Worm (Caenorhabditis elegans) whole organism, L4 larva: Measurements from ENCODE around the gene sec-61.A.

ENCODE experiments used
- T26A8.4 ChIP-seq: fragments of 200-800 bp; sonication (Bioruptor generic); IDR thresholded peaks from 2 replicates; pipeline ENCODE4 v1.3.6; 2022; ENCODE audit warnings: missing genetic modification characterization, missing compliant biosample characterization
- Y48G9A.11 ChIP-seq: fragments of 200-800 bp; sonication (Bioruptor generic); IDR thresholded peaks from 2 replicates; pipeline ENCODE4 v1.3.6; 2022; ENCODE audit warnings: missing genetic modification reagents, missing genetic modification characterization, missing compliant biosample characterization
- Y5F2A.4 ChIP-seq: fragments of 200-800 bp; sonication (Bioruptor generic); optimal IDR thresholded peaks from 2 replicates; lab custom pipeline; 2018; ENCODE audit warnings: mild to moderate bottlenecking, missing genetic modification characterization, missing compliant biosample characterization
- Y75B8A.6 ChIP-seq: fragments of 200-800 bp; sonication (Bioruptor generic); IDR thresholded peaks from 2 replicates; pipeline ENCODE4 v1.3.6; 2022; ENCODE audit warnings: missing genetic modification reagents, missing genetic modification characterization, missing compliant biosample characterization
- ZK546.5 ChIP-seq, 2 experiments: sonication (generic microtip); optimal IDR thresholded peaks; 2 replicates each; lab custom pipeline; 2017; ENCODE audit warnings: missing biosample characterization in 2 of 2, missing genetic modification characterization in 2 of 2
- aha-1 ChIP-seq: fragments of 150-350 bp; peaks from one replicate; lab custom pipeline; 2014; ENCODE audit warnings: missing biosample characterization, missing genetic modification characterization
- ama-1 ChIP-seq: fragments of 150-350 bp; optimal IDR thresholded peaks from 2 replicates; lab custom pipeline; 2014; ENCODE audit warnings: inconsistent platforms, mixed read lengths
- arid-1 ChIP-seq: fragments of 200-800 bp; sonication (Bioruptor generic); conservative IDR thresholded peaks from 2 replicates; pipeline ENCODE4 v1.3.6; 2022; ENCODE audit warnings: missing genetic modification reagents, missing genetic modification characterization, missing compliant biosample characterization
- ceh-32 ChIP-seq: sonication (generic microtip); optimal IDR thresholded peaks from 2 replicates; lab custom pipeline; 2016; ENCODE audit warnings: mild to moderate bottlenecking, missing genetic modification characterization, missing compliant biosample characterization; ENCODE audit not compliant: poor library complexity
- ceh-62 ChIP-seq: sonication (generic microtip); optimal IDR thresholded peaks from 2 replicates; lab custom pipeline; 2017; ENCODE audit warnings: missing biosample characterization, missing genetic modification characterization
- duxl-1 ChIP-seq: sonication (generic microtip); optimal IDR thresholded peaks from 2 replicates; lab custom pipeline; 2016; ENCODE audit warnings: mild to moderate bottlenecking, missing genetic modification characterization, moderate library complexity, missing compliant biosample characterization; ENCODE audit not compliant: poor library complexity
- fos-1 ChIP-seq: fragments of 150-350 bp; optimal IDR thresholded peaks from 2 replicates; lab custom pipeline; 2014; ENCODE audit warnings: missing biosample characterization, missing genetic modification characterization
- hif-1 ChIP-seq, 2 experiments: sonication (generic microtip); optimal IDR thresholded peaks; 2 replicates each; lab custom pipeline; 2016 to 2017; ENCODE audit warnings: missing compliant biosample characterization in 2 of 2, missing genetic modification characterization in 2 of 2, missing genetic modification reagents in 2 of 2, missing genotype in 2 of 2, mild to moderate bottlenecking in 1 of 2
- hlh-11 ChIP-seq: fragments of 200-800 bp; sonication (Bioruptor generic); optimal IDR thresholded peaks from 2 replicates; lab custom pipeline; 2018; ENCODE audit warnings: mild to moderate bottlenecking, missing genetic modification characterization, missing compliant biosample characterization
- hlh-30 ChIP-seq: sonication (generic microtip); optimal IDR thresholded peaks from 2 replicates; lab custom pipeline; 2017; ENCODE audit warnings: antibody characterized with exemption, mild to moderate bottlenecking, missing genetic modification characterization, missing compliant biosample characterization; ENCODE audit not compliant: insufficient read depth
- hmg-1.1 ChIP-seq: fragments of 200-800 bp; sonication (Bioruptor generic); IDR thresholded peaks from 2 replicates; pipeline ENCODE4 v1.3.6; 2022; ENCODE audit warnings: missing genetic modification reagents, missing genetic modification characterization, missing compliant biosample characterization
- lim-7 ChIP-seq: fragments of 200-800 bp; sonication (Bioruptor generic); IDR thresholded peaks from 2 replicates; pipeline ENCODE4 v1.3.6; 2022; ENCODE audit warnings: missing genetic modification characterization, missing compliant biosample characterization
- lir-3 ChIP-seq: sonication (generic microtip); optimal IDR thresholded peaks from 2 replicates; lab custom pipeline; 2016; ENCODE audit warnings: mild to moderate bottlenecking, missing genetic modification characterization, missing compliant biosample characterization
- lsy-2 ChIP-seq, 2 experiments: fragments of 150-350 bp in 1 of 2; sonication (generic microtip) in 1 of 2; optimal IDR thresholded peaks; 2 replicates each; lab custom pipeline; 2014 to 2017; ENCODE audit warnings: missing biosample characterization in 2 of 2, missing genetic modification characterization in 2 of 2
- mdl-1 ChIP-seq, 2 experiments: fragments of 150-350 bp in 1 of 2; sonication (generic microtip) in 1 of 2; optimal IDR thresholded peaks; 2 replicates each; lab custom pipeline; 2014 to 2017; ENCODE audit warnings: missing biosample characterization in 2 of 2, missing genetic modification characterization in 2 of 2
- mep-1 ChIP-seq: fragments of 150-350 bp; sonication (generic microtip); optimal IDR thresholded peaks from 3 replicates; lab custom pipeline; 2014; ENCODE audit warnings: missing biosample characterization, missing genetic modification characterization
- mxl-2 ChIP-seq: fragments of 200-800 bp; sonication (Bioruptor generic); conservative IDR thresholded peaks from 2 replicates; pipeline ENCODE4 v1.3.6; 2022; ENCODE audit warnings: missing genetic modification reagents, missing genetic modification characterization, missing compliant biosample characterization
- mxl-3 ChIP-seq: fragments of 200-800 bp; sonication (Bioruptor generic); optimal IDR thresholded peaks from 2 replicates; lab custom pipeline; 2018; ENCODE audit warnings: mild to moderate bottlenecking, missing genetic modification characterization, missing compliant biosample characterization
- nhr-102 ChIP-seq: sonication (generic microtip); optimal IDR thresholded peaks from 2 replicates; lab custom pipeline; 2016; ENCODE audit warnings: mild to moderate bottlenecking, missing genetic modification characterization, moderate library complexity, missing compliant biosample characterization
- nhr-111 ChIP-seq: fragments of 200-800 bp; sonication (Bioruptor generic); optimal IDR thresholded peaks from 2 replicates; lab custom pipeline; 2018; ENCODE audit warnings: mild to moderate bottlenecking, missing genetic modification characterization, missing compliant biosample characterization
- nhr-237 ChIP-seq: sonication (generic microtip); optimal IDR thresholded peaks from 2 replicates; lab custom pipeline; 2017; ENCODE audit warnings: missing biosample characterization, missing genetic modification characterization
- nhr-25 ChIP-seq: sonication (generic microtip); optimal IDR thresholded peaks from 2 replicates; lab custom pipeline; 2017; ENCODE audit warnings: missing genetic modification characterization, mild to moderate bottlenecking, missing compliant biosample characterization, antibody characterized with exemption, moderate library complexity, borderline replicate concordance; ENCODE audit not compliant: insufficient read depth
- nhr-28 ChIP-seq: fragments of 150-350 bp; optimal IDR thresholded peaks from 2 replicates; lab custom pipeline; 2014; ENCODE audit warnings: missing biosample characterization, missing genetic modification characterization
- nhr-42 ChIP-seq: fragments of 200-800 bp; sonication (Bioruptor generic); IDR thresholded peaks from 2 replicates; pipeline ENCODE4 v1.3.6; 2022; ENCODE audit warnings: missing genetic modification characterization, missing compliant biosample characterization
- nhr-48 ChIP-seq: sonication (generic microtip); optimal IDR thresholded peaks from 2 replicates; lab custom pipeline; 2016; ENCODE audit warnings: mild to moderate bottlenecking, missing genetic modification characterization, missing compliant biosample characterization
- nhr-6 ChIP-seq: fragments of 150-350 bp; optimal IDR thresholded peaks from 2 replicates; lab custom pipeline; 2014; ENCODE audit warnings: missing biosample characterization, missing genetic modification characterization
- nhr-76 ChIP-seq: fragments of 150-350 bp; optimal IDR thresholded peaks from 2 replicates; lab custom pipeline; 2014; ENCODE audit warnings: missing biosample characterization, missing genetic modification characterization
- nhr-77 ChIP-seq: fragments of 150-350 bp; optimal IDR thresholded peaks from 2 replicates; lab custom pipeline; 2014; ENCODE audit warnings: missing biosample characterization, missing genetic modification characterization
- pha-4 ChIP-seq, 2 experiments: fragments of 150-350 bp in 1 of 2; fragments of 200-800 bp in 1 of 2; sonication (Bioruptor generic) in 1 of 2; IDR thresholded peaks in 1 of 2; optimal IDR thresholded peaks in 1 of 2; 2 replicates each; pipeline versions ENCODE4 v1.3.6 to Lab custom; 2014 to 2022; ENCODE audit warnings: missing genetic modification characterization in 2 of 2, missing genetic modification reagents in 2 of 2, missing biosample characterization in 1 of 2, missing compliant biosample characterization in 1 of 2
- set-16 ChIP-seq: fragments of 200-800 bp; sonication (Bioruptor generic); IDR thresholded peaks from 2 replicates; pipeline ENCODE4 v1.3.6; 2022; ENCODE audit warnings: missing genetic modification reagents, missing genetic modification characterization, missing compliant biosample characterization
- skn-1 ChIP-seq: fragments of 150-350 bp; optimal IDR thresholded peaks from 2 replicates; lab custom pipeline; 2014; ENCODE audit warnings: missing biosample characterization, missing genetic modification characterization
- snpc-1.2 ChIP-seq: fragments of 200-800 bp; sonication (Bioruptor generic); IDR thresholded peaks from 2 replicates; pipeline ENCODE4 v1.3.6; 2022; ENCODE audit warnings: missing genetic modification reagents, missing genetic modification characterization, missing compliant biosample characterization
- spr-1 ChIP-seq: sonication (generic microtip); optimal IDR thresholded peaks from 2 replicates; lab custom pipeline; 2016; ENCODE audit warnings: mild to moderate bottlenecking, missing genetic modification characterization, missing compliant biosample characterization
- tra-1 ChIP-seq: fragments of 200-800 bp; sonication (Bioruptor generic); IDR thresholded peaks from 2 replicates; pipeline ENCODE4 v1.3.6; 2022; ENCODE audit warnings: missing genetic modification reagents, missing genetic modification characterization, missing compliant biosample characterization
- unc-62 ChIP-seq, 3 experiments: fragments of 150-350 bp in 1 of 3; sonication (generic microtip); optimal IDR thresholded peaks in 2 of 3; peaks in 1 of 3; 1 replicate in 1 of 3; 2 replicates in 2 of 3; lab custom pipeline; 2014 to 2017; ENCODE audit warnings: missing biosample characterization in 3 of 3, missing genetic modification characterization in 3 of 3, missing genetic modification reagents in 3 of 3, missing genotype in 1 of 3
- vab-7 ChIP-seq: fragments of 200-800 bp; sonication (Bioruptor generic); IDR thresholded peaks from 2 replicates; pipeline ENCODE4 v1.3.6; 2022; ENCODE audit warnings: missing genetic modification reagents, missing genetic modification characterization, missing compliant biosample characterization
- zag-1 ChIP-seq: fragments of 150-350 bp; optimal IDR thresholded peaks from 2 replicates; lab custom pipeline; 2014; ENCODE audit warnings: missing biosample characterization, missing genetic modification characterization
- zfp-2 ChIP-seq: sonication (generic microtip); optimal IDR thresholded peaks from 2 replicates; lab custom pipeline; 2016; ENCODE audit warnings: mild to moderate bottlenecking, missing genetic modification characterization, missing compliant biosample characterization
- zip-11 ChIP-seq: fragments of 200-800 bp; sonication (Bioruptor generic); IDR thresholded peaks from 2 replicates; pipeline ENCODE4 v1.3.6; 2022; ENCODE audit warnings: missing genetic modification characterization, missing compliant biosample characterization
- ztf-11 ChIP-seq: fragments of 150-350 bp; optimal IDR thresholded peaks from 2 replicates; lab custom pipeline; 2014; ENCODE audit warnings: missing biosample characterization, missing genetic modification characterization
- ztf-7 ChIP-seq: fragments of 150-350 bp; optimal IDR thresholded peaks from 2 replicates; lab custom pipeline; 2014; ENCODE audit warnings: missing biosample characterization, missing genetic modification characterization

Gene sec-61.A

DNA sequence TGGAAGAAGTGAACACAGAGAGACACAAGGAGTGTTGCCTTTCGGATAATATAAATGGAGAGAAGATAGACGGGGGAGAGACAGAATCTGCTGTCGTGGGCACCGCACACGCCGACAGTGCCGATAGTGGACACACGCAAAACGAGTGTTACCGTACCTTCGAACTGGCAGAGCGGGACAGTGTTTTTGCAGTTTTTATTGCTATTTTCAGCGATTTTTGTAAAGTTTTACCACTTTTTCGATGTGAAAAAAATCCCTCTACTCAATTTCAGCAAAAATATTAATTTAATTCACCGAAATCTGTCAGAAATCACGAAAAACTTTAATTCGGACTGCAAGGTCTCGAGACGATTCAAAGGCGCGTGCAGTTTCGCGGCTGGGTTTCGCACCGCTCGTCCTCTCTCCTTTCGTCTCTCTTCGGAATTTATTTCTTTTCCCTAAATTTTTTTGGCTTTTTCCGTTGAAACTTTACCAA lies at the start of gene sec-61.A (continued):
- TF ChIP-seq zag-1 (tag; lab: Kevin White, UChicago), result no peak
- peak; percentile 48; the same call in 1 of the 2 replicates for TF ChIP-seq arid-1 (GFP tag; lab: Robert Waterston, UW)
- TF ChIP-seq ztf-11 (tag; lab: Kevin White, UChicago), result no peak

DNA sequence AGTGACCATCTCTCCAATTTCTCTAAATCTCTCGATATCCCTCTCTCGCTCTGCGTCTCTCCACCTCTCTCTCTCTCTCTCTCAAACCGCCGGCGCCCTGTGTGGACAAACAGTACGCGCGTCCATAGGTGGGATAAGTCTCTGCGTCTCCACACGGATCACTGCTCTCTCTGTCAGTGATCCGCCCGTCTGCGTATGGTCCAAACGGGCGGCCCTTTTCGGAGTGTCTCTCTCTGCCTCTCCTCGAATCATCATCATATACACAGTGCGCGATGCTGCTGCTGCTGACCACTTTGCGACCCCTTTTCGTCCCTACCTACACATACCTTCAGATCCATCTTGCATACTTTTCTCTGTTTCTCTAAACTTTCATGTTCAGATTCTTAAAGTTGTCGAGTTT lies 47.3 kb upstream of the sec-61.A start:
- peak; percentile 34; the same call in 1 of the 2 replicates for TF ChIP-seq pha-4 (GFP tag; IDR thresholded peaks at IDR 0.05; lab: Robert Waterston, UW)
- no peak for TF ChIP-seq pha-4 (tag; optimal IDR thresholded peaks at IDR 0.05; lab: Kevin White, UChicago)
- no peak for TF ChIP-seq duxl-1 (tag; lab: Kevin White, UChicago)
- no peak for TF ChIP-seq nhr-102 (tag; lab: Kevin White, UChicago)
- TF ChIP-seq nhr-42 (GFP tag; lab: Robert Waterston, UW), result no peak
- TF ChIP-seq snpc-1.2 (GFP tag; lab: Robert Waterston, UW), result no peak
- peak in 1 of 2 experiments; percentile 34 for TF ChIP-seq lsy-2 (tag; optimal IDR thresholded peaks at IDR 0.05; lab: Kevin White, UChicago)
- TF ChIP-seq tra-1, result no peak
- no peak for TF ChIP-seq nhr-76 (tag; lab: Kevin White, UChicago)
- TF ChIP-seq ztf-7, result no peak
- no peak for TF ChIP-seq arid-1 (GFP tag; lab: Robert Waterston, UW)
- TF ChIP-seq Y75B8A.6 (GFP tag; lab: Robert Waterston, UW), result no peak
- TF ChIP-seq hlh-30, result peak; percentile 10
- TF ChIP-seq hif-1 (tag; optimal IDR thresholded peaks at IDR 0.05; lab: Kevin White, UChicago), result no peak
- peak; percentile 65 for TF ChIP-seq nhr-25
- TF ChIP-seq nhr-48 (tag; lab: Kevin White, UChicago), result peak; percentile 27
- TF ChIP-seq zip-11, result no peak
- peak; percentile 52 for TF ChIP-seq spr-1 (tag; lab: Kevin White, UChicago)
- peak; percentile 59; the same call in 1 of the 2 replicates for TF ChIP-seq hmg-1.1 (GFP tag; lab: Robert Waterston, UW)
- peak; percentile 72 for TF ChIP-seq nhr-28 (tag; lab: Kevin White, UChicago)
- 0 out of 2 replicates have a peak, but pooled peaks have one; percentile 26 for TF ChIP-seq Y48G9A.11 (GFP tag; lab: Robert Waterston, UW)
- TF ChIP-seq hlh-11 (tag; lab: Kevin White, UChicago), result peak; percentile 78
- TF ChIP-seq zag-1 (tag; lab: Kevin White, UChicago), result no peak
- TF ChIP-seq T26A8.4 (GFP tag; lab: Robert Waterston, UW), result no peak
- TF ChIP-seq mep-1 (tag; lab: Kevin White, UChicago), result peak; percentile 31
- no peak for TF ChIP-seq Y5F2A.4
- no peak for TF ChIP-seq ZK546.5 (tag; optimal IDR thresholded peaks at IDR 0.05; lab: Kevin White, UChicago)
- no peak for TF ChIP-seq skn-1 (tag; lab: Kevin White, UChicago)
- peak in 1 of 2 experiments; percentile 2 for TF ChIP-seq unc-62 (GFP tag; optimal IDR thresholded peaks at IDR 0.05 in 1 of 2; lab: Kevin White, UChicago)
- no peak for TF ChIP-seq unc-62 (tag; optimal IDR thresholded peaks at IDR 0.05; lab: Kevin White, UChicago)
- no peak for TF ChIP-seq zfp-2
- TF ChIP-seq mdl-1 (tag; optimal IDR thresholded peaks at IDR 0.05; lab: Kevin White, UChicago), result peak in 1 of 2 experiments; percentile 35
- TF ChIP-seq set-16, result peak; percentile 79
- TF ChIP-seq mxl-2 (GFP tag; lab: Robert Waterston, UW), result 0 out of 2 replicates have a peak, but pooled peaks have one; percentile 41
- peak; percentile 87 for TF ChIP-seq mxl-3

DNA sequence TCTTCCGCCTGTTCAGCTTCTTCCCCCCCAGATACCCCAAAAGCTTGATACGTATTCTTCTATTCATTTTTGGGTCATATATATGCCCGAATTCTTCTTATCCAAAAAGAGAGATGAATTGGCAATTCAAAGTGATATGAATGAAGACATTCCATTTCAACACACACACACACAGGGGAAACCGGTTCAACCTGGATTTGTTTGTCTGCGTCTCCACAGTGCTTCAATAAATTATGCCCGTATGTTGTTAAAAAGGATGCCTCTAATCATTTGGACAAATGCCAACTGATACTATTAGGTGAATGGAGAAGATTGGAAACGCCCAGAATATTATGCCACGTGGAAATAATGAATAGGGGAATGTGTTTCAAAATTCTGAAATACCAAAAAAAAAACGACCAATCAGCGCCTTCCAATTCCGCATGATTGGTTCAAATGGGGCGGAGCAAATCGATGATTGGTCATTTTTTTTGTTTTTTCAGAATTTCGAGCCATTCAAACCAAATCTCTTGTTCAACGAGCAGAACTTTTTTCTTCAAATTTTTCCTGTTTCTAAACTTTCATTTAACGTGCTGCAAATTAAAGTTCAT lies 44.9 kb upstream of the sec-61.A start:
- TF ChIP-seq nhr-237 (tag; lab: Kevin White, UChicago), result no peak
- TF ChIP-seq unc-62 (GFP tag; optimal IDR thresholded peaks at IDR 0.05 in 1 of 2; lab: Kevin White, UChicago), result peak in 1 of 2 experiments; percentile 44
- no peak for TF ChIP-seq unc-62 (tag; optimal IDR thresholded peaks at IDR 0.05; lab: Kevin White, UChicago)
- no peak for TF ChIP-seq ceh-62 (tag; lab: Kevin White, UChicago)
- no peak for TF ChIP-seq nhr-77 (tag; lab: Kevin White, UChicago)
- no peak for TF ChIP-seq nhr-111 (GFP tag; lab: Kevin White, UChicago)
- peak; percentile 95 for TF ChIP-seq aha-1 (tag; lab: Kevin White, UChicago)
- no peak for TF ChIP-seq ZK546.5 (tag; optimal IDR thresholded peaks at IDR 0.05; lab: Kevin White, UChicago)
- no peak for TF ChIP-seq lir-3 (tag; lab: Kevin White, UChicago)
- TF ChIP-seq set-16, result no peak
- peak; percentile 9 for TF ChIP-seq hlh-30
- no peak for TF ChIP-seq ama-1 (lab: Kevin White, UChicago)
- TF ChIP-seq fos-1, result no peak
- peak; percentile 22 for TF ChIP-seq mxl-3
- TF ChIP-seq vab-7 (GFP tag; lab: Robert Waterston, UW), result no peak
- no peak for TF ChIP-seq lim-7 (GFP tag; lab: Robert Waterston, UW)
- TF ChIP-seq ceh-32 (tag; lab: Kevin White, UChicago), result no peak
- TF ChIP-seq zfp-2, result no peak
- no peak for TF ChIP-seq nhr-6 (tag; lab: Kevin White, UChicago)
- TF ChIP-seq nhr-48 (tag; lab: Kevin White, UChicago), result peak; percentile 24
